Fruit fly (Drosophila melanogaster): Measurements from ENCODE around the gene fzr.

Gene fzr

DNA sequence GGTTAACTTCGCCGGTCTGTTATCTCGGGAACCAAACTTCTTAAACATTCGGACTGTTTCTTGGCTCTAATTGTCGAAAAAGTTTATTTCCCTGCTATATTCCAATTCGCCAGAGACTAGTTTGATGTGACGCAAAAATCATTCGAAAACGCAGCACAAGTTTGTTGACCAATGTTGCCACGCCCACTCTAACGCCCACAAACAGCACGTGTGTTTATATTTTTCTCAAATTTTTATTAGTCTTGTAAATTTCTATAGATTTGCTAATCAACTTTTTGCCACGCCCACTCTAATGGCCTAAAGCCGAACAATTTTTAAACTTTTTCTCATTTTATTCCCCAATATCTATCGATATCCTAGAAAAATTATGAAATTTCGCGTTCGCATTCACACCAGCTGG, 48.5 kb downstream of the fzr start, which contains the start of gene Alms1b:
Alms1b (minus strand) TSS at position 101 of the 400 bp plus-strand sequence.
- TF ChIP-seq CG12768 (GFP tag; optimal IDR thresholded peaks at IDR 0.05): no peak
- TF ChIP-seq tj (GFP tag; optimal IDR thresholded peaks at IDR 0.05): no peak
- no peak for TF ChIP-seq cic (GFP tag; optimal IDR thresholded peaks at IDR 0.05)
- no peak for TF ChIP-seq Mnt (GFP tag; optimal IDR thresholded peaks at IDR 0.05)
- TF ChIP-seq bab1 (GFP tag; optimal IDR thresholded peaks at IDR 0.05): no peak
- TF ChIP-seq CG1620 (GFP tag; optimal IDR thresholded peaks at IDR 0.05): no peak
- no peak for TF ChIP-seq Clk (GFP tag; optimal IDR thresholded peaks at IDR 0.05)
- no peak for TF ChIP-seq CG14711 (tag; optimal IDR thresholded peaks at IDR 0.05)
- TF ChIP-seq toe (GFP tag; optimal IDR thresholded peaks at IDR 0.05): no peak
- no peak for TF ChIP-seq Crg-1 (GFP tag; optimal IDR thresholded peaks at IDR 0.05)
- no peak for TF ChIP-seq CG11617 (GFP tag; optimal IDR thresholded peaks at IDR 0.05)
- TF ChIP-seq pad (GFP tag; optimal IDR thresholded peaks at IDR 0.05): no peak
- TF ChIP-seq ovo (GFP tag; optimal IDR thresholded peaks at IDR 0.05): no peak

DNA sequence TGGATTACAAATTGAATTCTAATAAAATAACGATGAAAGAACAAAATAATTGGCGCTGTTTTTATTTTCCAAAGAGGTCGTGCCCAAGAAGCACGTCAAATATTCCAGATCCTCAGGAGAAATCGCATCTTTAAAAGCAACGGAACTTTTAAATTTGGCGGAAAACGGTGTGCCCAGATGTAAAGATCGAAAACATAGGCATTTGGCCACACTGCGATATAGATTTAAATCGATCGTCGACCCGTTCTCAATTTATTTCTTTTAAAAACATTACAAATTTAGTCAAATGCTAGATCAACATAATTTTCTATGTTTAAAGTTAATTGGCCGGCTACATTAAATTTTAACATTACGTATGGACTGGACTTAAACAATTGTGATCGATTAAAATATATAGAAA, 52.2 kb downstream of the fzr start:
- TF ChIP-seq Crg-1 (GFP tag; optimal IDR thresholded peaks at IDR 0.05) (no peak), cnc (optimal IDR thresholded peaks at IDR 0.05) (no peak), tj (GFP tag; optimal IDR thresholded peaks at IDR 0.05) (no peak), bab1 (GFP tag; optimal IDR thresholded peaks at IDR 0.05) (no peak), CG11617 (GFP tag; optimal IDR thresholded peaks at IDR 0.05) (no peak), CG12768 (GFP tag; optimal IDR thresholded peaks at IDR 0.05) (no peak), Hr96 (GFP tag; optimal IDR thresholded peaks at IDR 0.05) (no peak), Mnt (GFP tag; optimal IDR thresholded peaks at IDR 0.05) (no peak), CG14711 (tag; optimal IDR thresholded peaks at IDR 0.05) (no peak), CG7045 (GFP tag; optimal IDR thresholded peaks at IDR 0.05) (no peak)

DNA sequence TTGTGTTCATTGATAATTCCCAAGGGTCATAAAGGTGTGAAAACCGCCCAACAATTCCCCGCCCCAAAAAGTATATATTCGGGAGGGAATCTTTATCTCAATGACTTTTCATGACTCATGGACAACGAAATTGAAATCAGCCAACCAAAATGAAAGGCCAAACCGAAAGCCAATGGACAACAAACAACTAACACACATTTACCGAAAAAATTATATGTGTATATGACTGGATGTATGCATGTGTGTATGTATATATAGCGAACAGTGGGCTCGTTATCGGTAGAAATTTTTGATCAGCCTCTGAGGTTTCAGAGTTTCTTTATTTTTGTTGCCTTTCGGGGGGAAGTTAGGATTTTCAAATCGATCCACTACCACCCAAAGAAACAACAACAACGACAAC, 60.5 kb downstream of the fzr start:
- TF ChIP-seq Crg-1 (GFP tag; optimal IDR thresholded peaks at IDR 0.05): no peak
- no peak for TF ChIP-seq Clk (GFP tag; optimal IDR thresholded peaks at IDR 0.05)
- no peak for TF ChIP-seq CG11617 (GFP tag; optimal IDR thresholded peaks at IDR 0.05)
- no peak for TF ChIP-seq bab1 (GFP tag; optimal IDR thresholded peaks at IDR 0.05)
- no peak for TF ChIP-seq CG5204 (GFP tag; optimal IDR thresholded peaks at IDR 0.05)
- TF ChIP-seq CG7101 (tag; optimal IDR thresholded peaks at IDR 0.05): no peak
- no peak for TF ChIP-seq kay (GFP tag; ENCODE audit: borderline replicate concordance)
- no peak for TF ChIP-seq CG12768 (GFP tag; optimal IDR thresholded peaks at IDR 0.05)
- TF ChIP-seq pad (GFP tag; optimal IDR thresholded peaks at IDR 0.05): no peak
- TF ChIP-seq cic (GFP tag; optimal IDR thresholded peaks at IDR 0.05): no peak
- no peak for TF ChIP-seq CG7045 (GFP tag; optimal IDR thresholded peaks at IDR 0.05)
- no peak for TF ChIP-seq CG33017 (tag; optimal IDR thresholded peaks at IDR 0.05)
- no peak for TF ChIP-seq CG1620 (GFP tag; optimal IDR thresholded peaks at IDR 0.05)
- TF ChIP-seq tj (GFP tag; optimal IDR thresholded peaks at IDR 0.05): no peak
- TF ChIP-seq cnc (optimal IDR thresholded peaks at IDR 0.05): no peak
- no peak for TF ChIP-seq CG14711 (tag; optimal IDR thresholded peaks at IDR 0.05)
- no peak for TF ChIP-seq Mnt (GFP tag; optimal IDR thresholded peaks at IDR 0.05)
- TF ChIP-seq Hr96 (GFP tag; optimal IDR thresholded peaks at IDR 0.05): no peak

All from whole organism, adult.